Fruit fly (Drosophila melanogaster) whole organism, embryonic: Measurements from ENCODE around the gene Creld.

Experiments
- Bgb ChIP-seq: fragments of 200-800 bp; sonication (Bioruptor generic); IDR thresholded peaks from 2 replicates; pipeline ENCODE4 v1.3.6; 2022; ENCODE audit warnings: missing biosample characterization, missing genetic modification characterization; ENCODE audit not compliant: partially characterized antibody
- CG10147 ChIP-seq: fragments of 200-800 bp; sonication (Bioruptor generic); optimal IDR thresholded peaks from 2 replicates; lab custom pipeline; 2019; ENCODE audit warnings: missing biosample characterization, mild to moderate bottlenecking, missing genetic modification characterization, moderate library complexity
- CG10654 ChIP-seq: fragments of 200-800 bp; sonication (Bioruptor generic); optimal IDR thresholded peaks from 2 replicates; lab custom pipeline; 2016; ENCODE audit warnings: missing biosample characterization, missing genetic modification characterization
- CG11085 ChIP-seq: fragments of 200-800 bp; sonication (Bioruptor generic); IDR thresholded peaks from 2 replicates; pipeline ENCODE4 v1.3.6; 2022; ENCODE audit warnings: missing biosample characterization, missing genetic modification characterization
- CG11093 ChIP-seq: fragments of 200-800 bp; sonication (Bioruptor generic); IDR thresholded peaks from 3 replicates; pipeline ENCODE4 v1.3.6; 2022; ENCODE audit warnings: missing biosample characterization, missing genetic modification characterization
- CG12071 ChIP-seq: fragments of 200-800 bp; sonication (Bioruptor generic); optimal IDR thresholded peaks from 3 replicates; lab custom pipeline; 2018; ENCODE audit warnings: missing biosample characterization, mild to moderate bottlenecking, missing genetic modification characterization
- CG13296 ChIP-seq: fragments of 200-800 bp; sonication (Bioruptor generic); optimal IDR thresholded peaks from 3 replicates; lab custom pipeline; 2018; ENCODE audit warnings: missing biosample characterization, mild to moderate bottlenecking, missing genetic modification characterization
- CG14441 ChIP-seq: fragments of 200-800 bp; sonication (Bioruptor generic); IDR thresholded peaks from 2 replicates; pipeline ENCODE4 v1.3.6; 2022; ENCODE audit warnings: missing biosample characterization, missing genetic modification characterization
- CG1603 ChIP-seq: fragments of 200-800 bp; sonication (Bioruptor generic); optimal IDR thresholded peaks from 2 replicates; lab custom pipeline; 2019; ENCODE audit warnings: missing biosample characterization, mild to moderate bottlenecking, missing genetic modification characterization, moderate library complexity
- CG18599 ChIP-seq: fragments of 200-800 bp; sonication (Bioruptor generic); optimal IDR thresholded peaks from 3 replicates; lab custom pipeline; 2017; ENCODE audit warnings: missing biosample characterization, missing genetic modification characterization, mild to moderate bottlenecking, moderate library complexity, missing genetic modification reagents
- CG30431 ChIP-seq: fragments of 200-800 bp; sonication (Bioruptor generic); optimal IDR thresholded peaks from 2 replicates; lab custom pipeline; 2017; ENCODE audit warnings: missing biosample characterization, missing genetic modification characterization
- CG3065 ChIP-seq: fragments of 200-800 bp; sonication (Bioruptor generic); optimal IDR thresholded peaks from 2 replicates; lab custom pipeline; 2016; ENCODE audit warnings: missing biosample characterization, missing genetic modification characterization
- CG34376 ChIP-seq: fragments of 200-800 bp; sonication (Bioruptor generic); optimal IDR thresholded peaks from 2 replicates; lab custom pipeline; 2018; ENCODE audit warnings: missing biosample characterization, mild to moderate bottlenecking, missing genetic modification characterization
- CG3726 ChIP-seq: fragments of 200-800 bp; sonication (Bioruptor generic); IDR thresholded peaks from 3 replicates; pipeline ENCODE4, ENCODE4 v1.3.6; 2022; ENCODE audit warnings: missing biosample characterization, missing genetic modification characterization
- CG3847 ChIP-seq: fragments of 200-800 bp; sonication (Bioruptor generic); IDR thresholded peaks from 2 replicates; pipeline ENCODE4 v1.3.6; 2022; ENCODE audit warnings: missing biosample characterization, missing genetic modification characterization
- CG4617 ChIP-seq: fragments of 200-800 bp; sonication (Bioruptor generic); optimal IDR thresholded peaks from 3 replicates; lab custom pipeline; 2016; ENCODE audit warnings: missing biosample characterization, missing genetic modification characterization, borderline replicate concordance
- CG6254 ChIP-seq: fragments of 200-800 bp; sonication (Bioruptor generic); optimal IDR thresholded peaks from 3 replicates; lab custom pipeline; 2017; ENCODE audit warnings: mild to moderate bottlenecking, missing biosample characterization, missing genetic modification reagents, missing genetic modification characterization
- CG6791 ChIP-seq: fragments of 200-800 bp; sonication (Bioruptor generic); IDR thresholded peaks from 3 replicates; pipeline ENCODE4 v1.3.6; 2022; ENCODE audit warnings: missing biosample characterization, missing genetic modification characterization; ENCODE audit not compliant: partially characterized antibody
- CG7745 ChIP-seq: fragments of 200-800 bp; sonication (Bioruptor generic); optimal IDR thresholded peaks from 2 replicates; lab custom pipeline; 2018; ENCODE audit warnings: missing biosample characterization, mild to moderate bottlenecking, missing genetic modification characterization, moderate library complexity
- CG7963 ChIP-seq: fragments of 200-800 bp; sonication (Bioruptor generic); IDR thresholded peaks from 3 replicates; pipeline ENCODE4 v1.3.6; 2022; ENCODE audit warnings: missing biosample characterization, missing genetic modification characterization; ENCODE audit not compliant: partially characterized antibody
- CG8089 ChIP-seq: fragments of 200-800 bp; sonication (Bioruptor generic); optimal IDR thresholded peaks from 3 replicates; lab custom pipeline; 2016; ENCODE audit warnings: missing biosample characterization, missing genetic modification characterization
- Eip74EF ChIP-seq, 2 experiments: fragments of 200-800 bp in 1 of 2; fragments of >200 bp in 1 of 2; sonication (Bioruptor generic) in 1 of 2; optimal IDR thresholded peaks; 2 replicates each; lab custom pipeline; 2017 to 2019; ENCODE audit warnings: missing biosample characterization in 2 of 2, missing genetic modification characterization in 2 of 2, mild to moderate bottlenecking in 1 of 2, moderate library complexity in 1 of 2
- HLH3B ChIP-seq: fragments of 200-800 bp; sonication (Bioruptor generic); IDR thresholded peaks from 2 replicates; pipeline ENCODE4 v1.3.6; 2022; ENCODE audit warnings: missing biosample characterization, missing genetic modification characterization
- HLH4C ChIP-seq: fragments of 200-800 bp; sonication (Bioruptor generic); IDR thresholded peaks from 3 replicates; pipeline ENCODE4 v1.3.6; 2022; ENCODE audit warnings: missing biosample characterization, missing genetic modification characterization; ENCODE audit not compliant: partially characterized antibody
- HLHmδ ChIP-seq: fragments of 200-800 bp; sonication (Bioruptor generic); optimal IDR thresholded peaks from 2 replicates; lab custom pipeline; 2018; ENCODE audit warnings: missing biosample characterization, mild to moderate bottlenecking, missing genetic modification characterization, moderate library complexity
- Side ChIP-seq: fragments of 200-800 bp; sonication (Bioruptor generic); optimal IDR thresholded peaks from 2 replicates; lab custom pipeline; 2016; ENCODE audit warnings: missing biosample characterization, missing genetic modification characterization
- Sin3A ChIP-seq: fragments of >200 bp; optimal IDR thresholded peaks from 2 replicates; lab custom pipeline; 2018
- Xrp1 ChIP-seq: fragments of 200-800 bp; sonication (Bioruptor generic); IDR thresholded peaks from 2 replicates; pipeline ENCODE4 v1.3.6; 2022; ENCODE audit warnings: missing biosample characterization, missing genetic modification characterization
- dm ChIP-seq: fragments of 200-800 bp; sonication (Bioruptor generic); optimal IDR thresholded peaks from 3 replicates; lab custom pipeline; 2016; ENCODE audit warnings: missing biosample characterization, missing genetic modification characterization
- ems ChIP-seq: fragments of 200-800 bp; sonication (Bioruptor generic); optimal IDR thresholded peaks from 3 replicates; lab custom pipeline; 2016; ENCODE audit warnings: missing biosample characterization, missing genetic modification characterization
- ftz-f1 ChIP-seq: fragments of 200-800 bp; sonication (Bioruptor generic); optimal IDR thresholded peaks from 2 replicates; lab custom pipeline; 2016; ENCODE audit warnings: missing biosample characterization, missing genetic modification characterization
- ham ChIP-seq: fragments of 200-800 bp; sonication (Bioruptor generic); IDR thresholded peaks from 2 replicates; pipeline ENCODE4 v1.3.6; 2022; ENCODE audit warnings: missing biosample characterization, missing genetic modification characterization
- her ChIP-seq: fragments of 200-800 bp; sonication (Bioruptor generic); optimal IDR thresholded peaks from 2 replicates; lab custom pipeline; 2016; ENCODE audit warnings: missing biosample characterization, missing genetic modification characterization
- lbe ChIP-seq: fragments of 200-800 bp; sonication (Bioruptor generic); optimal IDR thresholded peaks from 2 replicates; lab custom pipeline; 2016; ENCODE audit warnings: missing biosample characterization, mild to moderate bottlenecking, missing genetic modification characterization
- oc ChIP-seq: fragments of 200-800 bp; sonication (Bioruptor generic); optimal IDR thresholded peaks from 2 replicates; lab custom pipeline; 2018; ENCODE audit warnings: missing biosample characterization, mild to moderate bottlenecking, missing genetic modification characterization, moderate library complexity
- pan ChIP-seq, 4 experiments: fragments of >200 bp in 3 of 4; fragments of 200-800 bp in 1 of 4; sonication (Bioruptor generic) in 1 of 4; optimal IDR thresholded peaks in 3 of 4; IDR thresholded peaks in 1 of 4; 2 replicates each; pipeline versions ENCODE4 v1.3.6 to Lab custom; 2017 to 2022; ENCODE audit warnings: missing biosample characterization in 2 of 4, missing genetic modification characterization in 2 of 4, mixed read lengths in 1 of 4
- pho ChIP-seq: fragments of 200-800 bp; sonication (Bioruptor generic); optimal IDR thresholded peaks from 2 replicates; lab custom pipeline; 2016; ENCODE audit warnings: missing biosample characterization, missing genetic modification characterization
- pita ChIP-seq: fragments of 200-800 bp; sonication (Bioruptor generic); optimal IDR thresholded peaks from 2 replicates; lab custom pipeline; 2017; ENCODE audit warnings: missing biosample characterization, mild to moderate bottlenecking, missing genetic modification characterization
- pum ChIP-seq: fragments of 200-800 bp; sonication (Bioruptor generic); optimal IDR thresholded peaks from 2 replicates; lab custom pipeline; 2016; ENCODE audit warnings: missing biosample characterization, missing genetic modification characterization
- salm ChIP-seq: fragments of 200-800 bp; sonication (Bioruptor generic); optimal IDR thresholded peaks from 2 replicates; lab custom pipeline; 2018; ENCODE audit warnings: missing biosample characterization, mild to moderate bottlenecking, missing genetic modification characterization
- scrt ChIP-seq: fragments of 200-800 bp; sonication (Bioruptor generic); optimal IDR thresholded peaks from 2 replicates; lab custom pipeline; 2018; ENCODE audit warnings: missing biosample characterization, mild to moderate bottlenecking, missing genetic modification characterization, moderate library complexity
- sens ChIP-seq: fragments of 200-800 bp; sonication (Bioruptor generic); peaks from one replicate; lab custom pipeline; 2016; ENCODE audit warnings: missing biosample characterization, missing genetic modification characterization
- sima ChIP-seq: fragments of 200-800 bp; sonication (Bioruptor generic); optimal IDR thresholded peaks from 2 replicates; lab custom pipeline; 2016; ENCODE audit warnings: missing biosample characterization, missing genetic modification characterization
- tll ChIP-seq, 2 experiments: fragments of 200-800 bp in 1 of 2; fragments of >200 bp in 1 of 2; sonication (Bioruptor generic) in 1 of 2; optimal IDR thresholded peaks; 2 replicates each; lab custom pipeline; 2017 to 2019; ENCODE audit warnings: missing biosample characterization in 2 of 2, missing genetic modification characterization in 2 of 2, mild to moderate bottlenecking in 1 of 2, moderate library complexity in 1 of 2
- toy ChIP-seq: fragments of 200-800 bp; sonication (Bioruptor generic); IDR thresholded peaks from 2 replicates; pipeline ENCODE4 v1.3.6; 2022; ENCODE audit warnings: missing biosample characterization, missing genetic modification characterization
- tup ChIP-seq: fragments of 200-800 bp; sonication (Bioruptor generic); optimal IDR thresholded peaks from 2 replicates; lab custom pipeline; 2016; ENCODE audit warnings: missing biosample characterization, mild to moderate bottlenecking, missing genetic modification characterization, moderate library complexity
- unpg ChIP-seq: fragments of 200-800 bp; sonication (Bioruptor generic); optimal IDR thresholded peaks from 3 replicates; lab custom pipeline; 2018; ENCODE audit warnings: missing biosample characterization, mild to moderate bottlenecking, missing genetic modification characterization, moderate library complexity
- vnd ChIP-seq: fragments of 200-800 bp; sonication (Bioruptor generic); IDR thresholded peaks from 3 replicates; pipeline ENCODE4 v1.3.6; 2022; ENCODE audit warnings: missing biosample characterization, missing genetic modification characterization; ENCODE audit not compliant: partially characterized antibody

Gene Creld

dm6 chr2L:71869-72751 is 30.1 kb upstream of the Creld start (continued):
- TF ChIP-seq CG11093 (GFP tag; lab: Robert Waterston, UW) (no peak), CG18599 (no peak), CG1603 (tag; lab: Kevin White, UChicago) (no peak), CG34376 (peak; percentile 70), toy (no peak), CG3726 (GFP tag; lab: Robert Waterston, UW) (no peak), lbe (GFP tag; lab: Kevin White, UChicago) (peak; percentile 30), salm (tag; lab: Kevin White, UChicago) (no peak), CG3847 (no peak), CG12071 (no peak), CG8089 (no peak), unpg (no peak), Sin3A (lab: Kevin White, UChicago) (no peak), CG10654 (GFP tag; lab: Kevin White, UChicago) (no peak), CG6791 (GFP tag; lab: Robert Waterston, UW) (no peak), ftz-f1 (GFP tag; lab: Kevin White, UChicago) (peak; percentile 66), pita (GFP tag; lab: Kevin White, UChicago) (peak; percentile 15), tll (GFP tag; optimal IDR thresholded peaks at IDR 0.05; lab: Kevin White, UChicago) (no peak), pho (no peak), HLH3B (GFP tag; lab: Robert Waterston, UW) (no peak), scrt (GFP tag; lab: Kevin White, UChicago) (no peak), Side (GFP tag; lab: Kevin White, UChicago) (no peak), vnd (GFP tag; lab: Robert Waterston, UW) (no peak), pan (optimal IDR thresholded peaks at IDR 0.05; lab: Kevin White, UChicago) (no peak), pan (GFP tag; optimal IDR thresholded peaks at IDR 0.05 in 1 of 2, IDR thresholded peaks at IDR 0.05 in 1 of 2) (peak in 1 of 2 experiments; percentile 41), CG11085 (no peak), tup (GFP tag; lab: Kevin White, UChicago) (no peak), ham (GFP tag; lab: Robert Waterston, UW) (no peak), CG10147 (GFP tag; lab: Kevin White, UChicago) (no peak), CG14441 (no peak), oc (no peak), sima (GFP tag; lab: Kevin White, UChicago) (no peak), HLHmδ (GFP tag; lab: Kevin White, UChicago) (no peak), sens (GFP tag; lab: Kevin White, UChicago) (peak; percentile 58), pum (GFP tag; lab: Kevin White, UChicago) (no peak), Xrp1 (GFP tag; lab: Robert Waterston, UW) (no peak), ems (GFP tag; lab: Kevin White, UChicago) (no peak), CG4617 (no peak), CG13296 (GFP tag; lab: Kevin White, UChicago) (peak; percentile 9), Bgb (GFP tag; lab: Robert Waterston, UW) (peak; percentile 53), CG7963 (GFP tag; lab: Robert Waterston, UW) (no peak), CG6254 (no peak), dm (GFP tag; lab: Kevin White, UChicago) (no peak), CG7745 (tag; lab: Kevin White, UChicago) (no peak), CG30431 (no peak), her (GFP tag; lab: Kevin White, UChicago) (no peak), Eip74EF (GFP tag; optimal IDR thresholded peaks at IDR 0.05; lab: Kevin White, UChicago) (no peak), CG3065 (GFP tag; lab: Kevin White, UChicago) (no peak), HLH4C (no peak)
